Fruit fly (Drosophila melanogaster) whole organism, wandering third instar larva: ENCODE data around the gene Gr94a.

Experiments used
- Abd-B ChIP-seq: fragments of >200 bp; optimal IDR thresholded peaks from 2 replicates; lab custom pipeline; 2017; ENCODE audit warnings: missing biosample characterization, missing genetic modification characterization
- CG32264 ChIP-seq: fragments of 200-800 bp; sonication (Bioruptor generic); optimal IDR thresholded peaks from 2 replicates; lab custom pipeline; 2016; ENCODE audit warnings: missing biosample characterization, missing genetic modification characterization
- CrebA ChIP-seq: fragments of 200-800 bp; sonication (Bioruptor generic); optimal IDR thresholded peaks from 2 replicates; lab custom pipeline; 2016; ENCODE audit warnings: missing biosample characterization, mild to moderate bottlenecking, missing genetic modification characterization, borderline replicate concordance
- Sp1 ChIP-seq: fragments of 200-800 bp; sonication (Bioruptor generic); optimal IDR thresholded peaks from 3 replicates; lab custom pipeline; 2019; ENCODE audit warnings: missing biosample characterization, mild to moderate bottlenecking, missing genetic modification characterization, moderate library complexity
- Vsx2 ChIP-seq: fragments of 200-300, 225-300 bp; sonication (Bioruptor generic); optimal IDR thresholded peaks from 2 replicates; lab custom pipeline; 2018; ENCODE audit warnings: missing biosample characterization, missing genetic modification characterization; ENCODE audit not compliant: partially characterized antibody
- br ChIP-seq: fragments of 200-800 bp; sonication (Bioruptor generic); optimal IDR thresholded peaks from 2 replicates; lab custom pipeline; 2016; ENCODE audit warnings: missing biosample characterization, missing genetic modification characterization
- brk ChIP-seq: fragments of 200-800 bp; sonication (Bioruptor generic); optimal IDR thresholded peaks from 2 replicates; lab custom pipeline; 2016; ENCODE audit warnings: missing biosample characterization, mild to moderate bottlenecking, missing genetic modification characterization
- ey ChIP-seq: fragments of 200-800 bp; sonication (Bioruptor generic); optimal IDR thresholded peaks from 2 replicates; lab custom pipeline; 2016; ENCODE audit warnings: missing biosample characterization, missing genetic modification characterization
- pan ChIP-seq: fragments of >200 bp; optimal IDR thresholded peaks from 2 replicates; lab custom pipeline; 2017
- sage ChIP-seq: fragments of 200-800 bp; sonication (Bioruptor generic); optimal IDR thresholded peaks from 2 replicates; lab custom pipeline; 2016; ENCODE audit warnings: missing biosample characterization, mild to moderate bottlenecking, missing genetic modification characterization
- usp ChIP-seq: fragments of >200 bp; optimal IDR thresholded peaks from 2 replicates; lab custom pipeline; 2017; ENCODE audit warnings: missing biosample characterization, missing genetic modification characterization

DNA sequence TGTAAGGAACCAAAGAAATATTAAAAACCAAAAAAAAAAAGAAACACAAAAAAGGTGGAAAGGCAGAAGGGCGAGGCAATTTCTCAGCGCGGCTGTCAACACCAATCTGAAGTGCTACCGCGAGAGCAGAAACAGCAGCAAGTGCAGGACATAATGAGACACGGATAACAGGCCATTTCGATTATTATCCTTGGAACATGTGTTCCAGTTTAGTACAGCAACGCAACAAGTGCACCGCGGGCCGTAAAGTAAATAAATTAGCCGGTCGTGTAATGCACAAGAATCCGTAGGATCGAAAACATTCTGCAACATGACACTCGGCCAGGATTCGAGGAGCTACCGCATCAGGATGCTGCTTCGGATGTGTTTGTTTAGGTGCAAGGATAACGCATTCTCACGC lies 13.4 kb upstream of the Gr94a start:
- TF ChIP-seq sage (no peak), usp (no peak), brk (GFP tag; lab: Kevin White, UChicago) (no peak), CG32264 (GFP tag; lab: Kevin White, UChicago) (no peak), Vsx2 (GFP tag; lab: Kevin White, UChicago) (no peak), pan (lab: Kevin White, UChicago) (no peak), Sp1 (GFP tag; lab: Kevin White, UChicago) (no peak), Abd-B (GFP tag; lab: Kevin White, UChicago) (no peak), CrebA (GFP tag; lab: Kevin White, UChicago) (no peak), br (GFP tag; lab: Kevin White, UChicago) (no peak), ey (GFP tag; lab: Kevin White, UChicago) (no peak)
